Worm (Caenorhabditis elegans): ENCODE data around the gene irg-7.

- TF ChIP-seq lsy-2 (tag; optimal IDR thresholded peaks at IDR 0.05) = no peak
- TF ChIP-seq ceh-82 (tag; optimal IDR thresholded peaks at IDR 0.05) = no peak
- no peak for TF ChIP-seq egl-27 (tag; optimal IDR thresholded peaks at IDR 0.05)
Measured at ce11 chrX:3202350-3202749, 41.1 kb downstream of the irg-7 start.

Data from whole organism, L2 larva.